Fruit fly (Drosophila melanogaster) whole organism, prepupa: Measurements from ENCODE around the gene CG32944.

Experiments used
- Blimp-1 ChIP-seq: fragments of 200-800 bp; sonication (Bioruptor generic); optimal IDR thresholded peaks from 3 replicates; lab custom pipeline; 2017; ENCODE audit warnings: missing biosample characterization, missing genetic modification characterization, mild to moderate bottlenecking, moderate library complexity, missing genetic modification reagents
- CG10631 ChIP-seq: fragments of 200-800 bp; sonication (Bioruptor generic); optimal IDR thresholded peaks from 2 replicates; lab custom pipeline; 2016; ENCODE audit warnings: missing biosample characterization, missing genetic modification characterization
- CG11762 ChIP-seq: fragments of 200-800 bp; sonication (Bioruptor generic); optimal IDR thresholded peaks from 3 replicates; lab custom pipeline; 2016; ENCODE audit warnings: missing biosample characterization, missing genetic modification characterization; ENCODE audit not compliant: insufficient read depth
- CG15336 ChIP-seq: fragments of 200-800 bp; sonication (Bioruptor generic); IDR thresholded peaks from 2 replicates; pipeline ENCODE4 v1.3.6; 2022; ENCODE audit warnings: missing biosample characterization, missing genetic modification characterization
- CG16779 ChIP-seq: fragments of 200-800 bp; sonication (Bioruptor generic); optimal IDR thresholded peaks from 3 replicates; lab custom pipeline; 2017; ENCODE audit warnings: missing biosample characterization, mild to moderate bottlenecking, missing genetic modification characterization
- CG3032 ChIP-seq: fragments of 200-800 bp; optimal IDR thresholded peaks from 2 replicates; lab custom pipeline; 2019; ENCODE audit warnings: missing biosample characterization, mild to moderate bottlenecking, missing genetic modification characterization, moderate library complexity
- CG3919 ChIP-seq: fragments of 200-800 bp; sonication (Bioruptor generic); optimal IDR thresholded peaks from 3 replicates; lab custom pipeline; 2016; ENCODE audit warnings: missing biosample characterization, missing genetic modification characterization
- CG4318 ChIP-seq: fragments of 200-800 bp; sonication (Bioruptor generic); optimal IDR thresholded peaks from 3 replicates; lab custom pipeline; 2017; ENCODE audit warnings: missing biosample characterization, mild to moderate bottlenecking, missing genetic modification characterization
- CG6163 ChIP-seq: fragments of 200-800 bp; sonication (Bioruptor generic); IDR thresholded peaks from 3 replicates; pipeline ENCODE4 v1.3.6; 2022; ENCODE audit warnings: missing biosample characterization, missing genetic modification characterization
- CG6276 ChIP-seq: fragments of 200-800 bp; sonication (Bioruptor generic); optimal IDR thresholded peaks from 2 replicates; lab custom pipeline; 2017; ENCODE audit warnings: missing biosample characterization, mild to moderate bottlenecking, missing genetic modification characterization
- CG6792 ChIP-seq: fragments of 200-800 bp; sonication (Bioruptor generic); optimal IDR thresholded peaks from 3 replicates; lab custom pipeline; 2016; ENCODE audit warnings: missing biosample characterization, missing genetic modification characterization
- CG6808 ChIP-seq: fragments of 200-800 bp; sonication (Bioruptor generic); optimal IDR thresholded peaks from 3 replicates; lab custom pipeline; 2017; ENCODE audit warnings: missing biosample characterization, missing genetic modification characterization, mild to moderate bottlenecking, moderate library complexity, missing genetic modification reagents
- CG6854 ChIP-seq: fragments of 200-800 bp; sonication (Bioruptor generic); optimal IDR thresholded peaks from 2 replicates; lab custom pipeline; 2017; ENCODE audit warnings: missing biosample characterization, mild to moderate bottlenecking, missing genetic modification characterization
- CG7368 ChIP-seq: fragments of 200-800 bp; sonication (Bioruptor generic); optimal IDR thresholded peaks from 3 replicates; lab custom pipeline; 2016; ENCODE audit warnings: missing biosample characterization, missing genetic modification characterization
- CG8119 ChIP-seq: fragments of 200-800 bp; sonication (Bioruptor generic); IDR thresholded peaks from 3 replicates; pipeline ENCODE4 v1.3.6; 2022; ENCODE audit warnings: missing biosample characterization, missing genetic modification characterization
- CG8632 ChIP-seq: fragments of 200-800 bp; sonication (Bioruptor generic); optimal IDR thresholded peaks from 3 replicates; lab custom pipeline; 2016; ENCODE audit warnings: missing biosample characterization, missing genetic modification characterization
- Eip75B ChIP-seq: fragments of 200-800 bp; sonication (Bioruptor generic); optimal IDR thresholded peaks from 3 replicates; lab custom pipeline; 2016; ENCODE audit warnings: missing biosample characterization, missing genetic modification characterization
- Eip78C ChIP-seq: fragments of 200-800 bp; sonication (Bioruptor generic); peaks from one replicate; lab custom pipeline; 2016; ENCODE audit warnings: missing biosample characterization, missing genetic modification characterization
- Eip93F ChIP-seq: fragments of 200-800 bp; sonication (Bioruptor generic); optimal IDR thresholded peaks from 2 replicates; lab custom pipeline; 2016; ENCODE audit warnings: missing biosample characterization, mild to moderate bottlenecking, missing genetic modification characterization
- Ets21C ChIP-seq: fragments of 200-800 bp; sonication (Bioruptor generic); optimal IDR thresholded peaks from 3 replicates; lab custom pipeline; 2016; ENCODE audit warnings: missing biosample characterization, missing genetic modification characterization
- Gug ChIP-seq: fragments of 200-800 bp; sonication (Bioruptor generic); IDR thresholded peaks from 2 replicates; pipeline ENCODE4 v1.3.6; 2022; ENCODE audit warnings: missing biosample characterization, missing genetic modification characterization
- Hr38 ChIP-seq: sonication (Bioruptor generic); optimal IDR thresholded peaks from 2 replicates; lab custom pipeline; 2016; ENCODE audit warnings: missing biosample characterization, missing genetic modification characterization
- Met ChIP-seq: fragments of 200-800 bp; sonication (Bioruptor generic); optimal IDR thresholded peaks from 3 replicates; lab custom pipeline; 2016; ENCODE audit warnings: missing biosample characterization, missing genetic modification characterization
- OdsH ChIP-seq: fragments of 200-800 bp; sonication (Bioruptor generic); optimal IDR thresholded peaks from 3 replicates; lab custom pipeline; 2016; ENCODE audit warnings: missing biosample characterization, missing genetic modification characterization
- Smox ChIP-seq: fragments of 200-800 bp; sonication (Bioruptor generic); optimal IDR thresholded peaks from 3 replicates; lab custom pipeline; 2016; ENCODE audit warnings: missing biosample characterization, missing genetic modification characterization
- Sox14 ChIP-seq: fragments of 200-800 bp; sonication (Bioruptor generic); optimal IDR thresholded peaks from 3 replicates; lab custom pipeline; 2016; ENCODE audit warnings: missing biosample characterization, missing genetic modification characterization
- achi ChIP-seq: fragments of 200-800 bp; sonication (Bioruptor generic); optimal IDR thresholded peaks from 3 replicates; lab custom pipeline; 2016; ENCODE audit warnings: missing biosample characterization, missing genetic modification characterization
- acj6 ChIP-seq: fragments of 200-800 bp; sonication (Bioruptor generic); optimal IDR thresholded peaks from 3 replicates; lab custom pipeline; 2016; ENCODE audit warnings: missing biosample characterization, missing genetic modification characterization
- cyc ChIP-seq: fragments of 200-800 bp; sonication (Bioruptor generic); optimal IDR thresholded peaks from 3 replicates; lab custom pipeline; 2016; ENCODE audit warnings: missing biosample characterization, missing genetic modification characterization
- dac ChIP-seq: fragments of 200-800 bp; sonication (Bioruptor generic); optimal IDR thresholded peaks from 2 replicates; lab custom pipeline; 2017; ENCODE audit warnings: missing biosample characterization, mild to moderate bottlenecking, missing genetic modification characterization
- dsx ChIP-seq: fragments of 200-800 bp; optimal IDR thresholded peaks from 3 replicates; lab custom pipeline; 2019; ENCODE audit warnings: missing biosample characterization, mild to moderate bottlenecking, missing genetic modification characterization, moderate library complexity; ENCODE audit not compliant: poor library complexity, severe bottlenecking
- eg ChIP-seq: fragments of 200-800 bp; sonication (Bioruptor generic); IDR thresholded peaks from 3 replicates; pipeline ENCODE4 v1.3.6; 2022; ENCODE audit warnings: missing biosample characterization, missing genetic modification characterization
- fd59A ChIP-seq: fragments of 200-800 bp; sonication (Bioruptor generic); optimal IDR thresholded peaks from 2 replicates; lab custom pipeline; 2017; ENCODE audit warnings: missing biosample characterization, mild to moderate bottlenecking, missing genetic modification characterization, missing genetic modification reagents
- fkh ChIP-seq: fragments of 200-800 bp; sonication (Bioruptor generic); optimal IDR thresholded peaks from 3 replicates; lab custom pipeline; 2017; ENCODE audit warnings: missing biosample characterization, mild to moderate bottlenecking, missing genetic modification characterization, moderate library complexity
- lz ChIP-seq: fragments of 200-800 bp; sonication (Bioruptor generic); optimal IDR thresholded peaks from 3 replicates; lab custom pipeline; 2016; ENCODE audit warnings: missing biosample characterization, missing genetic modification characterization
- net ChIP-seq: fragments of 200-800 bp; sonication (Bioruptor generic); optimal IDR thresholded peaks from 3 replicates; lab custom pipeline; 2016; ENCODE audit warnings: missing biosample characterization, missing genetic modification characterization
- salr ChIP-seq, 2 experiments: fragments of 200-800 bp; sonication (Bioruptor generic); optimal IDR thresholded peaks; 3 replicates each; lab custom pipeline; 2016 to 2018; ENCODE audit warnings: missing biosample characterization in 2 of 2, missing genetic modification characterization in 2 of 2, mild to moderate bottlenecking in 1 of 2
- spab ChIP-seq: fragments of 200-800 bp; sonication (Bioruptor generic); optimal IDR thresholded peaks from 2 replicates; lab custom pipeline; 2017; ENCODE audit warnings: missing biosample characterization, mild to moderate bottlenecking, missing genetic modification characterization, missing genetic modification reagents
- ss ChIP-seq, 2 experiments: fragments of 200-800 bp; sonication (Bioruptor generic); optimal IDR thresholded peaks; 2 replicates in 1 of 2; 3 replicates in 1 of 2; lab custom pipeline; 2017 to 2018; ENCODE audit warnings: mild to moderate bottlenecking in 2 of 2, missing biosample characterization in 2 of 2, missing genetic modification characterization in 2 of 2, moderate library complexity in 1 of 2
- svp ChIP-seq: fragments of 200-800 bp; sonication (Bioruptor generic); peaks from one replicate; lab custom pipeline; 2016; ENCODE audit warnings: missing biosample characterization, missing genetic modification characterization
- vri ChIP-seq: fragments of 200-800 bp; sonication (Bioruptor generic); optimal IDR thresholded peaks from 3 replicates; lab custom pipeline; 2016; ENCODE audit warnings: missing biosample characterization, mild to moderate bottlenecking, missing genetic modification characterization

Gene CG32944

DNA sequence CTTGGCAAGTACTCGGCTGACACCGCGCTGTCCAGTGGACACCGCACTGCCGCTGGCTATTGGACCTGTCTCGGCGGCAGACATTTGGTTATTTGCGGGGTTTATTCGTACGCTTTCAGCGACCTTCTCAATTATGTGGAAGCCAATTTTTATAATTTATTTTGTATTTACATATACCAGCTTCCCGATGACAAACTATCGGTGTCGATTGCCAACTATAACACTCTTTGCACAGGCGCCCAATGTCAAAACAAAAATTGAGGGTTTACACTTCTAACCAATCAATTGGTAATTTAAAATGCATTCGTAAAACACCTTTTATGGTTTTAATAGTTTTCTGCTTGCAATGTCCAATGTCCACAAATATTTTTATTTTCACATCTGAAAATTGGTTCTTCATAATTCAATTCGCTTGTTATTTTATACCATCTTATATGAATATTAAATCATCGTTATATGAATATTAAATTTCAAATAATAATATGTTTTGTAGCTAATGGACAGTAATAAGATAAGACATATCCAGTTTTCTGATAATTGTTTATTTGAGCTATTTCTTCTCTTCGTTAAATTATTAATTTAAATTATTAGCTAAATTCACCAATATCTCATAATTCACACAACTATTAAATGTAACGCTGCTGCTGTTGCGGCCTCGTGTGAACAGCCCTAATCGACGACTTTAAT, 19.4 kb downstream of the CG32944 start (continued):
- TF ChIP-seq Blimp-1 = peak; percentile 2
- TF ChIP-seq Hr38 (GFP tag; lab: Kevin White, UChicago) = no peak
- no peak for TF ChIP-seq CG6792
- TF ChIP-seq dsx (GFP tag; lab: Kevin White, UChicago) = no peak
- TF ChIP-seq svp (GFP tag; lab: Kevin White, UChicago) = no peak
- peak; percentile 28 for TF ChIP-seq Met (GFP tag; lab: Kevin White, UChicago)
- peak; percentile 30 for TF ChIP-seq cyc (GFP tag; lab: Kevin White, UChicago)
- TF ChIP-seq CG10631 (GFP tag; lab: Kevin White, UChicago) = peak; percentile 14
- TF ChIP-seq Eip75B (GFP tag; lab: Kevin White, UChicago) = no peak
- no peak for TF ChIP-seq CG7368 (GFP tag; lab: Kevin White, UChicago)
- TF ChIP-seq fd59A (GFP tag; lab: Kevin White, UChicago) = no peak
- TF ChIP-seq fkh = peak; percentile 66
- TF ChIP-seq CG6808 (GFP tag; lab: Kevin White, UChicago) = no peak
- no peak for TF ChIP-seq Eip93F (GFP tag; lab: Kevin White, UChicago)
- no peak for TF ChIP-seq net (GFP tag; lab: Kevin White, UChicago)
- peak; percentile 32 for TF ChIP-seq Ets21C (GFP tag; lab: Kevin White, UChicago)
- no peak for TF ChIP-seq Gug (GFP tag; lab: Robert Waterston, UW)
- TF ChIP-seq salr (GFP tag; optimal IDR thresholded peaks at IDR 0.05; lab: Kevin White, UChicago) = peak in 1 of 2 experiments; percentile 52

DNA sequence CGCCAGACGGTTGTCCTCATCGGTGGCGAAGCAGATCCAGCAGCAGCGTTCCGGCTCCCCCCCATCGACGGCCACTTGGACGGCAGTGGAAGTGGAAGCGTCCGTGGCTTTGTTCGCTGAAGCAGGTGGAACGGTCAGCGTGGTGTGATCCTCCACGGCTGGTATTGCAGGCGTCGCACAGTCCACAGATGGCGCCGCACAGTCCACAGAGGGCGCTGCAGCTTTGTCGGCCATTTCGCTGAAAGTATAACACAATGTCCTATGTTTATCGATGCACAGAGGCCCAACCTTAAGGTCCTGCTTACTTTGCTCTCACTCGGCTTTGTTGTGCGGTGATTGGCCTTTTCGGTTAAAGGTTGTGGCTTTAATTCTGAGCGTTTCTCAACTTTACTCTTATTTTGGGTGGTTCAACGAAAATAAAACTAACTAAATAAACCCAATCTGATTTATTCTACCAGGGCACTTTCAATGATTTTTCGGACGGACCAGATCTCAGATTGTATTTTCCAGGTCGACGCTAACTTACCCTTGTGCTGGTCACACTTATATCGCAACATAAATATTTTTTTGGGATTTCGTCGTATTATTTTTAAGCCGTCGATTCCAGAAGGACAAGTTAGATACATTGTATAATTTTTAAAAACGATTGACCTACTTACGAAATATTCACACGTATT, 21.8 kb downstream of the CG32944 start, which contains the start of gene CG9855:
CG9855 (minus strand) TSS at position 473 of the 677 bp plus-strand sequence.
- TF ChIP-seq spab (GFP tag; lab: Kevin White, UChicago) (no peak), Blimp-1 (peak; percentile 10), CG16779 (tag; lab: Kevin White, UChicago) (no peak), CG10631 (GFP tag; lab: Kevin White, UChicago) (no peak), CG6163 (no peak), CG6276 (GFP tag; lab: Kevin White, UChicago) (no peak), eg (no peak), acj6 (GFP tag; lab: Kevin White, UChicago) (no peak), CG11762 (GFP tag; lab: Kevin White, UChicago) (no peak), Eip78C (GFP tag; lab: Kevin White, UChicago) (peak; percentile 73), dsx (GFP tag; lab: Kevin White, UChicago) (peak; percentile 86), CG15336 (GFP tag; lab: Robert Waterston, UW) (no peak), Gug (GFP tag; lab: Robert Waterston, UW) (no peak), Eip93F (GFP tag; lab: Kevin White, UChicago) (no peak), Sox14 (GFP tag; lab: Kevin White, UChicago) (peak; percentile 14)

DNA sequence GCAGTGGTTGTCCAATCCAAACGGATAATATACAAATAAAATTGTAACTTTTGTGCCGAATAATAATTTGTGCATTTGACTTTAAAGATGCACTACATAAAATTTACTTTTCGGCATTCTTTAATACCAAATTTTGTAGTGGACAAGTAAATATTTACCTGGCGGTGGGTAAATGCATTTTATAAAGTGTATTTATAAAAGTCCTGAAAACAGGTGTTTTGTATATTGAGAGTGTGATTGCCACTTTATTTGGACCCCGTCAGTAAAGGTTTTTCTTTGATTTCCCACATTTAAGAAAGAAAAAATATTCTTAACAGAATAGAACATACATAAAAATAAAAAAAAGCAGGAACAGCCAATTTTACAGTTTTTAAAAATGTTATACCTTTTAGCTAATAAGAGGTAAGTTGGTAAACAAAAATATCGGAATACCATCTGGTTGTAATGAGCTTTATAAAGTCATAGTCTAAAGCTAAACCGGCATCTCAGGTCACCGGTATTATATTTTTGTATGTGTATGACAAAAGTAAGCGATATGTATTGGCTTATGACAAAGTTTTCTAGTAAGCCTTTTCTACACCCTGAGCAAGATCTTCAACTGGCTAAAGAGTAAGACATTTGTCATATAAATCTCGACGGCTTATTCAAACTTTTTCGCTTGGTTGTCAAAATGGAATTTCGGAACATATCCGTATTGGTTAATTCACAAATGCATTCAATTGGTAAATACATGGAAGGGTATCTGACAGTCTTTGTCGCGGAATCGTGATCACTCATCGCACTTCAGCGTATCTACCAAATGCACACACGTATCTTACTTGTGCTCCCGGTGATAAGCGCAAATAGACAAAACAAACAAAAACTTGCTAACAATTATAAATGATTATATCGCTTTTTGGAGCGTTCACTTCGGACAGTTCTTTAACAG, 24.5 kb downstream of the CG32944 start:
- TF ChIP-seq Smox (GFP tag; lab: Kevin White, UChicago) (peak; percentile 90), Ets21C (GFP tag; lab: Kevin White, UChicago) (peak; percentile 87), Eip93F (GFP tag; lab: Kevin White, UChicago) (peak; percentile 93), CG8632 (peak; percentile 92), dac (GFP tag; lab: Kevin White, UChicago) (peak; percentile 95), spab (GFP tag; lab: Kevin White, UChicago) (peak; percentile 76), CG8119 (peak; percentile 97), achi (GFP tag; lab: Kevin White, UChicago) (peak; percentile 93), CG3919 (GFP tag; lab: Kevin White, UChicago) (peak; percentile 96), CG7368 (GFP tag; lab: Kevin White, UChicago) (peak; percentile 92), Sox14 (GFP tag; lab: Kevin White, UChicago) (peak; percentile 97), CG3032 (peak; percentile 86), CG6854 (GFP tag; lab: Kevin White, UChicago) (peak; percentile 88), net (GFP tag; lab: Kevin White, UChicago) (peak; percentile 94), CG6276 (GFP tag; lab: Kevin White, UChicago) (peak; percentile 95), Blimp-1 (peak; percentile 61), CG4318 (GFP tag; lab: Kevin White, UChicago) (peak; percentile 93), lz (peak; percentile 94), ss (GFP tag; optimal IDR thresholded peaks at IDR 0.05; lab: Kevin White, UChicago) (peak; percentile 68 to 76), vri (GFP tag; lab: Kevin White, UChicago) (peak; percentile 97), OdsH (GFP tag; lab: Kevin White, UChicago) (peak; percentile 95)
